Worm (Caenorhabditis elegans) whole organism, L1 larva: ENCODE results near the gene K09G1.2.

Source experiments
- blmp-1 ChIP-seq: fragments of 150-350 bp; optimal IDR thresholded peaks from 2 replicates; lab custom pipeline; 2014; ENCODE audit warnings: missing biosample characterization, missing genetic modification characterization
- hpl-2 ChIP-seq: fragments of 150-350 bp; optimal IDR thresholded peaks from 2 replicates; lab custom pipeline; 2014; ENCODE audit warnings: missing biosample characterization, missing genetic modification reagents, missing genetic modification characterization
- mep-1 ChIP-seq: fragments of 150-350 bp; optimal IDR thresholded peaks from 2 replicates; lab custom pipeline; 2014; ENCODE audit warnings: missing biosample characterization, missing genetic modification characterization
- nhr-237 ChIP-seq: fragments of 150-350 bp; optimal IDR thresholded peaks from 2 replicates; lab custom pipeline; 2014; ENCODE audit warnings: missing biosample characterization, missing genetic modification characterization
- rnt-1 ChIP-seq: sonication (generic microtip); optimal IDR thresholded peaks from 2 replicates; lab custom pipeline; 2016; ENCODE audit warnings: mild to moderate bottlenecking, missing genetic modification characterization, moderate library complexity, missing compliant biosample characterization

ce11 chrV:9561624-9562179 lies 28.7 kb upstream of the K09G1.2 start, which contains the start of gene rgef-1:
- TF ChIP-seq blmp-1 (tag; lab: Kevin White, UChicago), result no peak
- no peak for TF ChIP-seq rnt-1 (tag; lab: Kevin White, UChicago)
- TF ChIP-seq mep-1 (tag; lab: Kevin White, UChicago), result no peak
- no peak for TF ChIP-seq hpl-2
- no peak for TF ChIP-seq nhr-237
